Fruit fly (Drosophila melanogaster): ENCODE measurements around the gene CG5280.
A peak's percentile ranks its signal among the peaks of the same experiment; 100 is the strongest.

Gene CG5280

DNA sequence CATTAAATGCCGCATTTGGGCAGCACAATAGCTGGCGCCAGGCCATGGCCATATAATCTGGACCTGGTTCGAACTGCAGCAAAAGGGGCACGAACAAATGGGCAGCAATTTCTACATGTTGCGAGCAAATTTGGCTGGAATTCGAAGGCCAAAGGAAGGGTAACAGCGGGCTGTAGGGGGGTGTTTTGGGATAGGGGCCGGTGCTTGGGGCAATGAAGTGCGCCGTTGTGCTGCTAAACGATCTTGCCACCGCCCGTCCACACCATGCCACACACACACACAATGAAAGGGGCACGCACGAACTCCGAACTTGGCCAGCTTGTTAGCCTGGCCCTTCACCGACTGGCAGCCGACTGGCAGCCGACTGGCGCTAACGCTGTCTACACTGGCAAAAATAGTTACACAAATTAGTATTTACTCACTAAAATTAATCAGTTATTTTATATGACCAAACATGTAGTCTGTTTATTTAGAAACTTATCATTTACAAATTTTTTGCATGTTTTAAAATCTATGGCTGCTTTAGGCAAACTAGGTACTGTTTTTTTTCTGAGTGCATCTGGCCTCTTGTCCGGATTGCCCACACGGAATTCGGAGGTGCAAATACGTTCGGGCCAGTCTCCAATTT is 44.1 kb upstream of the CG5280 start (continued):
- peak; percentile 67 for TF ChIP-seq lmd (GFP tag; IDR thresholded peaks at IDR 0.05)
- no peak for TF ChIP-seq Dref (GFP tag; IDR thresholded peaks at IDR 0.05)
- TF ChIP-seq CG2202 (tag; optimal IDR thresholded peaks at IDR 0.05), result peak; percentile 29
- peak; percentile 41 for TF ChIP-seq CG10209 (GFP tag; optimal IDR thresholded peaks at IDR 0.05)
- no peak for TF ChIP-seq CG3163 (GFP tag; optimal IDR thresholded peaks at IDR 0.05)
- TF ChIP-seq Sin3A (optimal IDR thresholded peaks at IDR 0.05), result no peak
- TF ChIP-seq Mes4 (GFP tag; optimal IDR thresholded peaks at IDR 0.05), result peak; percentile 23
- TF ChIP-seq NFAT (GFP tag; IDR thresholded peaks at IDR 0.05), result no peak
- TF ChIP-seq Xrp1 (GFP tag; IDR thresholded peaks at IDR 0.05), result peak; percentile 91
- no peak for TF ChIP-seq CG1832 (GFP tag; optimal IDR thresholded peaks at IDR 0.05)
- TF ChIP-seq B-H1 (GFP tag; IDR thresholded peaks at IDR 0.05), result no peak
- TF ChIP-seq tgo (GFP tag; IDR thresholded peaks at IDR 0.05), result peak; percentile 64
- no peak for TF ChIP-seq Sry-β (GFP tag; optimal IDR thresholded peaks at IDR 0.05)
- TF ChIP-seq CG34224 (GFP tag; IDR thresholded peaks at IDR 0.05; ENCODE audit: partially characterized antibody), result no peak
- TF ChIP-seq Gug (GFP tag; IDR thresholded peaks at IDR 0.05), result peak; percentile 33; the same call in 2 of the 4 replicates
- no peak for TF ChIP-seq hb (GFP tag; IDR thresholded peaks at IDR 0.05; ENCODE audit: partially characterized antibody)
- peak; percentile 41 for TF ChIP-seq CG33557 (GFP tag; optimal IDR thresholded peaks at IDR 0.05)
- TF ChIP-seq CG17568 (GFP tag; optimal IDR thresholded peaks at IDR 0.05), result no peak
- TF ChIP-seq Fer3 (tag; optimal IDR thresholded peaks at IDR 0.05), result peak; percentile 39
- TF ChIP-seq CG5180 (GFP tag; optimal IDR thresholded peaks at IDR 0.05), result peak; percentile 43
- TF ChIP-seq pzg (GFP tag; optimal IDR thresholded peaks at IDR 0.05), result no peak
- no peak for TF ChIP-seq CG15479 (GFP tag; optimal IDR thresholded peaks at IDR 0.05)
- no peak for TF ChIP-seq vnd (GFP tag; IDR thresholded peaks at IDR 0.05; ENCODE audit: partially characterized antibody)
- TF ChIP-seq CG10959 (GFP tag; IDR thresholded peaks at IDR 0.05), result peak; percentile 86
- TF ChIP-seq CG2199 (GFP tag; IDR thresholded peaks at IDR 0.05), result 0 out of 3 replicates have a peak, but pooled peaks have one; percentile 35
- TF ChIP-seq CG4404 (GFP tag; IDR thresholded peaks at IDR 0.05), result peak; percentile 78
- no peak for TF ChIP-seq CG7928 (GFP tag; optimal IDR thresholded peaks at IDR 0.05)
- no peak for TF ChIP-seq schlank (tag; optimal IDR thresholded peaks at IDR 0.05)
- no peak for TF ChIP-seq pan (optimal IDR thresholded peaks at IDR 0.05)
- TF ChIP-seq pan (GFP tag; optimal IDR thresholded peaks at IDR 0.05 in 1 of 2, IDR thresholded peaks at IDR 0.05 in 1 of 2), result peak in 1 of 2 experiments; percentile 78
- no peak for TF ChIP-seq Antp (GFP tag; optimal IDR thresholded peaks at IDR 0.05)
- TF ChIP-seq CG6654 (GFP tag; optimal IDR thresholded peaks at IDR 0.05), result peak; percentile 31
- no peak for TF ChIP-seq zen2 (GFP tag; IDR thresholded peaks at IDR 0.05; ENCODE audit: partially characterized antibody)
- no peak for TF ChIP-seq mld (GFP tag; IDR thresholded peaks at IDR 0.05; ENCODE audit: partially characterized antibody)
- TF ChIP-seq CG8281 (tag; optimal IDR thresholded peaks at IDR 0.05), result no peak
- no peak for TF ChIP-seq gro (GFP tag; optimal IDR thresholded peaks at IDR 0.05)
- TF ChIP-seq Asciz (GFP tag; optimal IDR thresholded peaks at IDR 0.05), result peak; percentile 67
- TF ChIP-seq zfh1 (GFP tag; IDR thresholded peaks at IDR 0.05), result peak; percentile 89
- TF ChIP-seq sob (GFP tag; IDR thresholded peaks at IDR 0.05), result no peak; the same call in 1 of the 2 replicates
- peak in 1 of 2 experiments; percentile 33 for TF ChIP-seq Hr78 (GFP tag; optimal IDR thresholded peaks at IDR 0.05)
- TF ChIP-seq CG15073 (GFP tag; optimal IDR thresholded peaks at IDR 0.05), result no peak
- no peak for TF ChIP-seq gt (GFP tag; IDR thresholded peaks at IDR 0.05)
- no peak for TF ChIP-seq CG11085 (GFP tag; IDR thresholded peaks at IDR 0.05)
- TF ChIP-seq prd (optimal IDR thresholded peaks at IDR 0.05), result no peak
- TF ChIP-seq prd (GFP tag; IDR thresholded peaks at IDR 0.05), result peak; percentile 91
- TF ChIP-seq ab (GFP tag; optimal IDR thresholded peaks at IDR 0.05), result no peak
- no peak for TF ChIP-seq yki (optimal IDR thresholded peaks at IDR 0.05)
- no peak for TF ChIP-seq gcm2 (GFP tag; optimal IDR thresholded peaks at IDR 0.05)
- no peak for TF ChIP-seq Dip3 (GFP tag; optimal IDR thresholded peaks at IDR 0.05)
- peak; percentile 91 for TF ChIP-seq CG10979 (tag; optimal IDR thresholded peaks at IDR 0.05)
- peak; percentile 8 for TF ChIP-seq CG10274 (GFP tag; optimal IDR thresholded peaks at IDR 0.05)
